Fruit fly (Drosophila melanogaster): Measurements from ENCODE around the gene Nplp4.
A peak's percentile ranks its signal among the peaks of the same experiment; 100 is the strongest.

Nplp4 gene

DNA sequence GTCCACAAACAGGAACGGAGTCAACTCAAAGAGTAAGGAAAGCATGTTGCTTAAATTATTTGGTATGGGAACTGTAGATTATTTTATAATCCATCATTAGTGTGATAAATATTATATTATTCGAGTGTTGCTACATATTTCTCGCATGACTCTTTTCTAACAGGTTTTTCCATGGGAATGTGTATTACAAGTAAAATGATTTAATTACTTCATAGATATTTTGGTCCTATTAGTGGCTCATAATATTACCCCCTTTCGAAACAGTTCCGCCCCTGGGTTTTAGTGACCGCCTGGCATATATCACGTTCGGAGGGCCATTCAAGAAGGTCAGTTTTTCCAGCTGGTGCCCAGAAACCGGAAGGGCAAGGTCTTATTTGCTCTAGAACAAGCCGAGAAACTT is 23.9 kb downstream of the Nplp4 start (continued):
- TF ChIP-seq CG14710 (tag; optimal IDR thresholded peaks at IDR 0.05) = peak; percentile 34
- TF ChIP-seq sug (tag; optimal IDR thresholded peaks at IDR 0.05) = no peak
- no peak for TF ChIP-seq CG12942 (GFP tag; optimal IDR thresholded peaks at IDR 0.05)
- TF ChIP-seq CG7839 (tag; optimal IDR thresholded peaks at IDR 0.05) = peak; percentile 36
- TF ChIP-seq CG1233 (GFP tag; optimal IDR thresholded peaks at IDR 0.05) = peak; percentile 22
- peak; percentile 9 for TF ChIP-seq Hsf (GFP tag; optimal IDR thresholded peaks at IDR 0.05)
- peak; percentile 5 for TF ChIP-seq Sox102F (GFP tag; optimal IDR thresholded peaks at IDR 0.05)
- no peak for TF ChIP-seq HHEX (GFP tag; optimal IDR thresholded peaks at IDR 0.05)
- peak; percentile 22 for TF ChIP-seq CG9817 (tag; optimal IDR thresholded peaks at IDR 0.05)
- peak; percentile 53 for TF ChIP-seq CG2678 (tag; optimal IDR thresholded peaks at IDR 0.05)
- TF ChIP-seq CG7357 (GFP tag; IDR thresholded peaks at IDR 0.05) = no peak
- no peak for TF ChIP-seq en (GFP tag; optimal IDR thresholded peaks at IDR 0.05)
- no peak for TF ChIP-seq CG11696 (GFP tag; IDR thresholded peaks at IDR 0.05)
- TF ChIP-seq row (GFP tag; IDR thresholded peaks at IDR 0.05) = peak; percentile 48; the same call in 2 of the 3 replicates
- TF ChIP-seq rib (GFP tag; IDR thresholded peaks at IDR 0.05) = no peak
- no peak for TF ChIP-seq ssp (GFP tag; IDR thresholded peaks at IDR 0.05)
- no peak for TF ChIP-seq Doc2 (GFP tag; IDR thresholded peaks at IDR 0.05)
- peak in 1 of 2 experiments; percentile 12 for TF ChIP-seq Pdp1 (GFP tag; optimal IDR thresholded peaks at IDR 0.05)
- no peak for TF ChIP-seq CG12744 (GFP tag; optimal IDR thresholded peaks at IDR 0.05)
- TF ChIP-seq CG11504 (tag; optimal IDR thresholded peaks at IDR 0.05) = peak; percentile 51
- no peak for TF ChIP-seq prd (optimal IDR thresholded peaks at IDR 0.05)
- peak; percentile 47; the same call in 1 of the 3 replicates for TF ChIP-seq prd (GFP tag; IDR thresholded peaks at IDR 0.05)
- TF ChIP-seq lov (optimal IDR thresholded peaks at IDR 0.05) = no peak
- TF ChIP-seq lov (GFP tag; IDR thresholded peaks at IDR 0.05) = no peak
- no peak for TF ChIP-seq hb (GFP tag; IDR thresholded peaks at IDR 0.05; ENCODE audit: partially characterized antibody)
- TF ChIP-seq CG16813 (GFP tag; IDR thresholded peaks at IDR 0.05; ENCODE audit: partially characterized antibody) = no peak
- peak; percentile 29 for TF ChIP-seq tio (GFP tag; optimal IDR thresholded peaks at IDR 0.05)
- peak; percentile 64 for TF ChIP-seq nmo (GFP tag; optimal IDR thresholded peaks at IDR 0.05)
- TF ChIP-seq CG2116 (GFP tag; optimal IDR thresholded peaks at IDR 0.05) = no peak
- peak; percentile 78 for TF ChIP-seq Med (GFP tag)
- peak; percentile 3 for TF ChIP-seq twi (tag; optimal IDR thresholded peaks at IDR 0.05)
- no peak for TF ChIP-seq caup (GFP tag; optimal IDR thresholded peaks at IDR 0.05; ENCODE audit: severe bottlenecking)
- no peak for TF ChIP-seq CG31224 (GFP tag; IDR thresholded peaks at IDR 0.05)
- no peak for TF ChIP-seq Xbp1 (GFP tag; optimal IDR thresholded peaks at IDR 0.05)
- TF ChIP-seq dmrt99B (tag; optimal IDR thresholded peaks at IDR 0.05) = peak; percentile 23
- no peak for TF ChIP-seq CG7271 (tag; optimal IDR thresholded peaks at IDR 0.05)
- TF ChIP-seq CG4707 (GFP tag; optimal IDR thresholded peaks at IDR 0.05) = no peak
- peak; percentile 21 for TF ChIP-seq CG17829 (tag; optimal IDR thresholded peaks at IDR 0.05)
- TF ChIP-seq dysf (GFP tag; IDR thresholded peaks at IDR 0.05) = 0 out of 3 replicates have a peak, but pooled peaks have one; percentile 33
- TF ChIP-seq CG14050 (GFP tag; IDR thresholded peaks at IDR 0.05) = no peak
- peak; percentile 61 for TF ChIP-seq CG2712 (tag; optimal IDR thresholded peaks at IDR 0.05)
- peak; percentile 3 for TF ChIP-seq CG10209 (GFP tag; optimal IDR thresholded peaks at IDR 0.05)
- TF ChIP-seq zf30C (GFP tag; optimal IDR thresholded peaks at IDR 0.05) = no peak
- TF ChIP-seq CG9437 (GFP tag; optimal IDR thresholded peaks at IDR 0.05) = no peak
- peak; percentile 28 for TF ChIP-seq CG13424 (tag; optimal IDR thresholded peaks at IDR 0.05)
- no peak for TF ChIP-seq nerfin-1 (tag; optimal IDR thresholded peaks at IDR 0.05)
- no peak for TF ChIP-seq Taf1 (GFP tag; IDR thresholded peaks at IDR 0.05)
- TF ChIP-seq Ssrp (tag; optimal IDR thresholded peaks at IDR 0.05) = peak; percentile 20
- TF ChIP-seq tin (GFP tag; optimal IDR thresholded peaks at IDR 0.05) = peak; percentile 10
- TF ChIP-seq Hey (tag; optimal IDR thresholded peaks at IDR 0.05) = no peak
- no peak for TF ChIP-seq ab (GFP tag; optimal IDR thresholded peaks at IDR 0.05)

All from whole organism, embryonic.